Fruit fly (Drosophila melanogaster): Measurements from ENCODE around the gene Paics.

Paics gene

DNA sequence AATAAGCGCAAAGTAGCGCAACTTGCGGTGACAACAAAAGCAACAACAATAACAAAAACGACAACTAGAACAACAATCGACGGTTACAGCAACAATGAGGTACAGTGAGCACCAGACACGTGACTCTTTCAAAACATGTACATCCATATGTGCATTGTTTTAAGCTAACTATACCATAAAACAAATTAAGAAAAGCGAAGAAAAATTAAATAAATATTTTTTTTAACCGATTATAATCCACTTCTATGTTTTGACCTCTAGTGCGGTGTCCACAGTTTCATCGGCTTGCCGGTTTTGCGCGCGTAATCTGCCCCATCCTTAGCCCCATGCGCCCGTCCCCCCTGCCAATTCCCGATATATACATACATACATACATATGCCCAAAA lies 6.1 kb downstream of the Paics start:
- TF ChIP-seq CG17801 (GFP tag; optimal IDR thresholded peaks at IDR 0.05; ENCODE audit: partially characterized antibody) = peak; percentile 94

DNA sequence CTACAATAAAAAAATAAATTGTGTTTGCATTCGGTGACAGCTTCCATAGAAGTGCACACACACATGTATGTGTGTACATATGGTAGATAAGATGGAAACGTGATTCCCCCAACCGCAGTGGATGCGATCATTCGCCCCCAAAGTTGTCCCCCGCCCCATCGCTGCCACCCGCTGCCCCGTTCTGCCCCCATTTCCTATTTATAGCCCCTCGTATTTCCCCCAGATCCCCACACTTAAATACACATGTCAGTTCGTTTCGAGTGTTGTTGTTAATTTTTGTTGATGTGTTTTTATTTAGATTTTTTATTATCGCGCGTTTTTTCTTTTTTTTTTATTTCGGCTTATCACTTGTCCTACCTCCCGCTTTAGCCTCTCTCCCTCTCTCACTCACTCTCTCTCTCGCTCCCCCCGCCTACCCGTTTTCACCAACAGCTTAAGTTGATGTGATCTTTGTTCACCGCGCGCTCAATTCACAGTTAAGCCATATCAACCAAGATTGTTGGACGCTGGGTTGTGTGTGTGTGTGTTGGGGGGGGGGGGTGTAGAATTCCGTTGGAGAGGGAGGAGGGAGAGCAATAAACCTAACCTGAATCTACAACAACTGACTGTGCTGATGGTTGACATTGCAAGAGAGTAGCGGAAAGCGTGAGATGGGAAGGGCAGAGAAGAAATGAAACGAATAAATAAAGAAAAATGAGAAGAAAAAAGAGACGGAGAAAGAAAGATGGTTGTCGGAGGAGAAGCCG lies 6.6 kb downstream of the Paics start:
- no peak for TF ChIP-seq CG17801 (GFP tag; optimal IDR thresholded peaks at IDR 0.05; ENCODE audit: partially characterized antibody)

DNA sequence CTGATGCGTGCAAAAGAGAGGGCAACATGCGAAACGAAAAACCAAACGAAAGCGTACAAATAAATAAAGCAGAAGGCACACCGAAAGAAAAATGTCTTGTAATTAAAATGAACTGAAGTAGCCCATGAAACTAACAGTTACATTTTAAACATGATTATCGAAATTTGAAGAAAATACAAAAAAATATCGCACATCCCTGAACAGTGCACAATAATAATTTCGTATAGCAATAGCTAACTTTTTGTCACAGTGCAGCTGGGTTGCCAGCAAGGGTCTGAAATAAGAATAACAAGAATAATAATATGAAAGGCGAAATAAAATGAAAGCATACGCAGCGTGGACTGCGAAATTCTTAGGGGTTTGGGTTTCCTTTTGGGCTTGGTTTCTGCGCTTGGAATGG lies 8.2 kb downstream of the Paics start:
- TF ChIP-seq CG17801 (GFP tag; optimal IDR thresholded peaks at IDR 0.05; ENCODE audit: partially characterized antibody) = peak; percentile 99

DNA sequence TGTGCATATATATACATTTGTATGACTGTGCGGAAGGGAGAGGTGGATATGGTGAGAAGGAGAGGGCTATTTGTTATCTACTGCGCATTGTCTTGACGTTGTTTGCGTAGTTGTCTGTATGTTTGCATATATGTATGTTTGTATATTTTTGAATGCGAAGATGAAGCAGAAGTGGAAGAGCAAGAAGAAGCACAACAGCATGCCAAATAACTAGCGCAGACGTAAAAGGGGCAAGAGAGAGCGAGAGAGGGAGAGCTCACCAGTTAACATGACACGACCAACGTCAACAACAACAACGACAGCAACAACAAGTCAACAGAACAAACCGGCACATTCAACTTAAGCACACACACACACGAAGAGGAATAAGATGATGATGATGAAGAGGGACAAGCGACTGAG lies 8.6 kb downstream of the Paics start:
- TF ChIP-seq CG17801 (GFP tag; optimal IDR thresholded peaks at IDR 0.05; ENCODE audit: partially characterized antibody) = no peak

DNA sequence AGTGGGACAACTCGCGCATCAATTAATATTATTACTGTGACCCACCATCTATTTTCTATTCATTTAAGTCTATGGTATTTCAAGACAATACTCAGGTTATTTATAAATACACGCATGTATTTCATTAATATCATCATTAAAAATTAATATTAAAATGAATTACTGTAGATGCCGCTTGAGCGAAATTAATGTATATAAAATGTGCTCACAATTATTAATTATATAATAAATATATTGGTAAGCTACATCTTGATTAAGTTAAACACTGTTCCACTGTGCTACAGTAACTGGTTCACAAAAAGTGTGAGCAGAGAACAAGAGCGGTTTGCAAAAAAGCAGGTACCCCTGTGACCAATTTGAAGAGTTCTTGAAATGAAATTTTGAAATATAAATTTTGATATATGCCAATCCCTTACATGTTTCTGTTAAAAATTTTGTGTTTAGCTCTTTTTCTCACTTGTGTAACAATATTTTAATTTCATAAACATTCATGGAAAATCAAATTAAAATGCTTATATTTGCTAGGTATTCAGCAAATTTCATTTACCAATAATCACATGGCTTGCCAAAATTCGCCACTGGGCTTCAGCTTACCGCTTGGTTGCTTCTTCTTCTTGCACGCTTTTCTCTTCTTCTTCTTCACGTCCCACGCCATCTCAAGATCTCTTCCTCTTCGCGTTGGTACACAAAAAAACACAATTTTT lies 9.3 kb downstream of the Paics start:
- TF ChIP-seq CG17801 (GFP tag; optimal IDR thresholded peaks at IDR 0.05; ENCODE audit: partially characterized antibody) = peak; percentile 100

DNA sequence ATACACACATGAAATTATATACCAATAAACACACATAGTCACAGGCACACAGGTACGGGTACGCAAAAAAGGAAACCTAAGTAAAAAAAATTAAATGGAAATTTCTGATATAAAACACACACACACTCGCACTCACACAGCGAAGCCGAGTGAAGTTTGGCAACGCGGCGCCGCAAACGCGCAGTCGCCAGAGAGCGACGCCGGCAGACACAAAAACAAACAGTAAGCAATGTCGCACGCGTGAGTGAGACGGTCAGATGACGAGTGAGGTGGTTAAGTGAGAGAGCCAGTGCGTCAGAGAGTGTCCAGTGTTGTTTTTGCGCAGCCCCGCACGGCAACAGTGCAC lies 9.9 kb downstream of the Paics start:
- TF ChIP-seq CG17801 (GFP tag; optimal IDR thresholded peaks at IDR 0.05; ENCODE audit: partially characterized antibody) = no peak

DNA sequence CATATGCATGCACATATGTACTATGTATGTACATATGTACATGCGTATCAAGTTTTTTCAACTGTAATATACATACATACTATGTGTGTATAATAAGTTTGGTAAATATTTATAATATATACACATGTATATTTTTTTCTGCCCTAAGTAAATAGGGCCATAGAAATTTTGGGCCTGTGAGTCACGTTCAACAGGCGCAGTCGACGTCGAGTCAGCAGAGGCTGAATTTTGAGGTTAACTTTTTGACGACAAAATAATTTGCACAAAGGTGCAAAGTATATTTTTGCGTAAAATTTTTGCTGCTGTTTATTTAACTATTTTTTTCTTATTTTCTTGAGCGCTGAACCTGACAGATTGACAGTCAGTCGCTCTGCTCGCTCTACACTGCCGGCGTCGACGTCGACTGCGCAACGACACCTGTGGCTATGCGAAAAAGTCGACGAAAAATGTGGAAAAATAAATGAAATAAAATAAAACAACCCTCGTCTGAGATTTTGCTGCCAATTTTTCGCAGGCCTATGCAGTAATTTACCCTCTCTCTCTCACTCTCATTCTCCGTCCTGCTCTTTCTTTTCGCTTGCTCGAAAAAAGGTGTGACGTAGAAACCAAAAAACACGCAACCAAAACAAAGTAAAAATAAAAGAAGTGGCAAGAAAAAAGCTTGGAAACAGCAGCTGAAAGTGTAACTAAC lies 10.4 kb downstream of the Paics start:
- peak; percentile 91 for TF ChIP-seq CG17801 (GFP tag; optimal IDR thresholded peaks at IDR 0.05; ENCODE audit: partially characterized antibody)

DNA sequence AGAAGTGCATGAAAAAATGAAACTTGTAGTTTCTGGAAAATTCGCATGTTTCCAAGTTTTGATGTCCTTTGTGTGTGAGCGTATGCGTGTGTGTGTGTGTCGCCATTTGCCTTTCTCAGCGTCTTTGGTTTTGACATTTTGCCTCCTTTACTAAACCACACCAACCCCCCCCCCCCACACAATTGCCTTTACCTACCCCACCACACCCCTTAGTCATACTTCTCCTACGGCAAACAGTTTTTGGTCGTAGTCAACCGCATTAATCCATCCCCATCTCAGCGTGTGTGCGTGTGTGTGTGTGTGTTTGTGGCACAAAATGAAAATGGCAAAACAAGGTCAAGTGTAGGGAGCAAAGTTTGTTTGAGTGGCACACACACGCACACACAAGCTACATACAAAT lies 11.4 kb downstream of the Paics start:
- TF ChIP-seq CG17801 (GFP tag; optimal IDR thresholded peaks at IDR 0.05; ENCODE audit: partially characterized antibody) = no peak

DNA sequence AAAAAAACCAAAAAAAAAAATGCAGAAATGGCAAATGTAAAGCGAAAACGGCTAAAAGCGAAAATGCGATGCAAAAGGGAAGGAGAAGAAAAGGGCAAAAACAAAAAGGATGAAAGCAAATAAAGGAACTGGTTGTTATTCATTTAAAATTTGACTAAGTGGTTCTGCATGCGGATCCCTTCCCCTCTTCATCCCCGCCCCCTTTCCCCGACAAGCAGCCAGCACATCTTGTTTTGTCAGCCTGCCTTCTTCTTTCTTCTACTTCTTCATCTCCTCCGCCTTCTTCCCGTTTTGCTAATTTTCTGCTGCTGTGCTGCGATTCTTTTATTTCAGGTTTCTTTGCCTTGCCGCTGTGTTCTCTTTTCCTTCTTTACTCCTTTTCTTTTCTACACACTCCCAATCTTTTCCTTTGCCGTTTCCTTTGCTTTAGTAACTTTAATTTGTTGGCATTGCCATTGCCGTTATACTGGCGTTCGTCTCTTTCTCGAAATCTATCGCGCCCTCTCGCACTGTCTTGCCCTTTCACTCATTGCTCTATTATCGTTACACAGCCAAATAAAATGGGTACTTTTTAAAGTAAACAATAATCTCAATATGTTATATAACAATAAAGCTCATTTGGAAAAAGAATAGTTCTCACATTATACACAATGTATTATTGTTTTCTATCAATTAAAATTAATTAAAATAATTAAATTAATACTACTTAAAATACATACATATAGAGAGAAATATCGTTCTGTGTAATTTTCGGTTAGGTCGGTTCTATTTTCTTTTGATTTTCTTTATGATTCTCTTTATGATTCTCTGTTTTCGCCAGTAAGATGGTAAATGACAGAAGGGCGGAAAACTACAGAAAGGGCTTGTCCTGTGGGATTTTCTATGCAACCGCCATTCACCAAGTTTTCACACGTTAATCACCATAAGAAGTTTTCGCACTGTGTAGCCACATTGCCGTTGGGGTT lies 12.4 kb downstream of the Paics start:
- peak; percentile 91 for TF ChIP-seq CG17801 (GFP tag; optimal IDR thresholded peaks at IDR 0.05; ENCODE audit: partially characterized antibody)

DNA sequence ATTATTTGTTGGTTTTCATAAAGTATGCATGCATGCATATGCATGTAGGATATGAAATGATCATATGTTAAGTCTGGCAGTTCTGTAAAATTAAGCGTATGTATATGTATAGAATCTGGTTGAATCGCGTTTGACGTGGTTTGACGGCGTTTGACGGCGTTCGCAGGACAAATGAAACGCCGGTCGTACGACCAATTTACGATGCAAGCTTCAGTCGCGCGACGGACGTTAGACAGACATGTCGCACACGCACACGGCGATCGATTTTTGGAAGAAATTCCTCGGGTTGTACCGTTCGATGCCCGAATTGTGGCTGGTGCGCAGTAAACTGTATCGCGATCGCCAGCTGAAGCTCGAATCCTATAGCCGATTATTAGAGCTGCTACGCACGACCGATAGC lies 15.3 kb downstream of the Paics start:
- no peak for TF ChIP-seq CG17801 (GFP tag; optimal IDR thresholded peaks at IDR 0.05; ENCODE audit: partially characterized antibody)

DNA sequence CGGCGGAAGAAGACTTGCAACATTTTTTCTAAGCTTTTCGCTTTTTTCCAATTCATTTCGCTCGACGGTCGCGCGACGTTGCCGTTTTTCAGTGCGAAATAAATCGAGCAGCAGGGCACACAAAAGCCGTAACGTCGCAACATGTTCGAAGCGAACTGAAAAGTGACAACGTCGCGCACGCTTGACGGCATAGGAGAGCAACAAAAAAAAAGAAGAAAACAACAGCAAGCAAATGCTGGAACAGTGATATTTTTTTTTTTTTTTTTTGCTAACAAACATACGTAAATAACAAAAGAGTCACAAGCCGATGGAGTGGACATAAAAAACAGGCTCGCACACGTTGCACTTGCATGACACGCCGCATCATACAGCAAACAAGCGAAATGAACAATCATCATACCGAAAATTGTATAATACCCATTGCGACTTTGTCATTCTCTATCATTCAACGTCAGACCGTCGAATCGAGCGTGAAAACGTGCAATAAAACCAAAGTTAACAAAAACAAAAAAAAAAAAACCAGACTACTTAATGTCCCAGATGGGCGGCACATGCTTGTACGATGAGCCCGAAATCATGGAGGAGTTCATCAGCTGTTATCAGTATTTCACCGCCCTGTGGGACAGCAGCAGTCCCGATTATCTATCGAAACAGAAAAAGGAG lies 16.3 kb downstream of the Paics start, which contains the start of gene CG4004:
Gene CG4004 (plus strand): TSS at position 187 of the 663 bp plus-strand sequence.
- TF ChIP-seq CG17801 (GFP tag; optimal IDR thresholded peaks at IDR 0.05; ENCODE audit: partially characterized antibody) = no peak

DNA sequence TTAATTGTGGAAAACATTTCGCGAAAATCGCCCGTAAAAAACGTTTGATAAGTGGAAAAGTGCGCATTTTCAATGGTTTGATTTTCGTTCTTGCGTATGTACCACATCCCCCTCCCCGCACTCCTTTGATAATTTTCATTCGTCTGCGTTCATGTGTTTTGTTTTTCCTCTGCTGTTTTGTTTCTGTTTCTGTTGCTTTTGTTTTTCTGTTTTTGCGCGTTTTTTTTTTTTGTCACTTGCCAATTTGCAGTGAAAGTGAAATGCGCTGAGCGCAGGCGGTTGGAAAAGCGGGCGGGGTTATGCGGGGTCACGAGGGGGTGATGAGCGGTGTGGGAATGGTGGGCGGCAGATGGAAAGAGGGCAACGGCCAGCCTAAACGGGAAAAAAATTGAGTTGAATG lies 17.1 kb downstream of the Paics start:
- TF ChIP-seq CG17801 (GFP tag; optimal IDR thresholded peaks at IDR 0.05; ENCODE audit: partially characterized antibody) = no peak

DNA sequence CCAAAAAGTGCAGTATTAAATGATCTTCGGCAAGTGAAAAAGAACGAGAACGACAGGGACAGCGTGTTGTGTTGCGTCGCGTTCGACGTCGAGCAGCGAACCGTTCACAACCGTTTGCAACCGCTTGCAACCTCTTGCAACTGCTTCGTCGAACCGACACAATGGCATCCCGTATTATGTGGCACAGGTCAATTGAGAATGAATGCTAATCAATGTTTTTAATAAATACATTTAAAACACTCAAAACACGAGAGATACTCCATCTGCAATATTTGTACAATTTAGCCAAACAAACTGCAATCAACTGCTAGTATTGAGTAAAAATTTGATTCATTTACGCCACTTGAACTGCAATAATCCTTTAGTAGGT lies 17.8 kb downstream of the Paics start:
- TF ChIP-seq CG17801 (GFP tag; optimal IDR thresholded peaks at IDR 0.05; ENCODE audit: partially characterized antibody) = no peak

DNA sequence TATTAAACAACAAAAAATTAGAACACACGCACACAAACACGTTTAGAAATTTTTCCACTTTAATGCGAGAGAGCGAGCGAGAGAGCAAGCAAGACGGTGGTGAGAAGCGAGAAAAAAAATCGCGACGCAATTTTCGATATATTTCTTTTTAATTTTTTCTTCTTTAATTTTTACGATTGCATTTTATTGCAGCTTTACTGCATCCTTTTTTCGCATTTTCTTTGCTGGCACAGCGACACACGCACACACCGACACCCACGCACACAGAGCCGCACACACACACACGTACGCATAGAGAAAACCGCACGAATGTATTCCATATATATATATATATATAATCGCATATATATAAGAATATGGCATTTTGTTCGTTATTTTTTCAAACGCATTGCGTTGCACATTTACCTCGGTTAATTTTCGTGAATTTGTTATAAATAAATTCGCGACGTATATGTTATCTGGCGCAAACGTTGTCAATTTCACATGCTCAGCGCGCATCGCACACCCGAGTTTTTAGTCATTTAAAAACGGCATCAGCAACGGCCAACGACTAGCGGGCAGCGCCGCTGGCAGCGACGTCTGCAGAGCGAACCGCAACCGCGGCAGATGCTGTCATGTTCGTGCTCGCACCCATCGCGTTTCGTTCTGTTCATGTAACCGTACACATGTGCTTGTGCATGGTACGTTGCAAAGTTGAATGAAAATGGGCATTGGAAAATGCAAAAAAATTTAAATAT lies 18.3 kb downstream of the Paics start, which contains the start of gene Smr:
Gene Smr (minus strand): TSS at position 705 of the 737 bp plus-strand sequence.
- TF ChIP-seq CG17801 (GFP tag; optimal IDR thresholded peaks at IDR 0.05; ENCODE audit: partially characterized antibody) = peak; percentile 55

Data from ovary, adult (tissue).